Worm (Caenorhabditis elegans) whole organism, late embryonic: ENCODE data around the gene gtap-2.

ENCODE experiments used
- C38D4.7 ChIP-seq: fragments of 200-800 bp; sonication (Bioruptor generic); optimal IDR thresholded peaks from 2 replicates; lab custom pipeline; 2018; ENCODE audit warnings: mild to moderate bottlenecking, missing genetic modification characterization, moderate library complexity, missing compliant biosample characterization
- T23F11.4 ChIP-seq: fragments of 200-800 bp; sonication (Bioruptor generic); optimal IDR thresholded peaks from 2 replicates; lab custom pipeline; 2018; ENCODE audit warnings: mild to moderate bottlenecking, missing genetic modification characterization, missing compliant biosample characterization
- ceh-14 ChIP-seq: sonication (generic microtip); optimal IDR thresholded peaks from 2 replicates; lab custom pipeline; 2016; ENCODE audit warnings: missing genotype, missing genetic modification characterization, missing compliant biosample characterization
- ceh-19 ChIP-seq: fragments of 200-800 bp; sonication (Bioruptor generic); optimal IDR thresholded peaks from 2 replicates; lab custom pipeline; 2018; ENCODE audit warnings: mild to moderate bottlenecking, missing genetic modification characterization, missing compliant biosample characterization
- ceh-30 ChIP-seq: fragments of 150-350 bp; optimal IDR thresholded peaks from 2 replicates; lab custom pipeline; 2014; ENCODE audit warnings: missing biosample characterization, missing genetic modification characterization
- ceh-34 ChIP-seq: sonication (generic microtip); optimal IDR thresholded peaks from 2 replicates; lab custom pipeline; 2016; ENCODE audit warnings: mild to moderate bottlenecking, missing genetic modification characterization, missing compliant biosample characterization
- che-1 ChIP-seq: sonication (generic microtip); optimal IDR thresholded peaks from 2 replicates; lab custom pipeline; 2016; ENCODE audit warnings: mild to moderate bottlenecking, missing genetic modification characterization, missing compliant biosample characterization
- dmd-4 ChIP-seq: sonication (generic microtip); optimal IDR thresholded peaks from 2 replicates; lab custom pipeline; 2016; ENCODE audit warnings: borderline replicate concordance, missing genetic modification characterization, missing compliant biosample characterization
- dve-1 ChIP-seq: sonication (generic microtip); optimal IDR thresholded peaks from 2 replicates; lab custom pipeline; 2017; ENCODE audit warnings: antibody characterized with exemption, mild to moderate bottlenecking, missing genetic modification characterization, missing compliant biosample characterization
- elt-2 ChIP-seq: sonication (generic microtip); optimal IDR thresholded peaks from 2 replicates; lab custom pipeline; 2016; ENCODE audit warnings: missing genetic modification reagents, missing genetic modification characterization, missing compliant biosample characterization
- elt-4 ChIP-seq: sonication (generic microtip); optimal IDR thresholded peaks from 2 replicates; lab custom pipeline; 2016; ENCODE audit warnings: missing genetic modification characterization, missing compliant biosample characterization
- ets-4 ChIP-seq: sonication (generic microtip); optimal IDR thresholded peaks from 2 replicates; lab custom pipeline; 2016; ENCODE audit warnings: missing genetic modification characterization, missing compliant biosample characterization
- eyg-1 ChIP-seq: sonication (generic microtip); optimal IDR thresholded peaks from 2 replicates; lab custom pipeline; 2016; ENCODE audit warnings: missing genotype, missing genetic modification characterization, missing compliant biosample characterization
- fax-1 ChIP-seq: sonication (generic microtip); optimal IDR thresholded peaks from 2 replicates; lab custom pipeline; 2016; ENCODE audit warnings: missing genotype, missing genetic modification characterization, missing compliant biosample characterization
- fkh-10 ChIP-seq: fragments of 150-350 bp; optimal IDR thresholded peaks from 2 replicates; lab custom pipeline; 2014; ENCODE audit warnings: missing biosample characterization, missing genetic modification reagents, missing genetic modification characterization
- hlh-30 ChIP-seq: sonication (generic microtip); optimal IDR thresholded peaks from 2 replicates; lab custom pipeline; 2017; ENCODE audit warnings: antibody characterized with exemption, missing genetic modification characterization, missing compliant biosample characterization; ENCODE audit not compliant: insufficient read depth
- hlh-6 ChIP-seq: sonication (generic microtip); optimal IDR thresholded peaks from 2 replicates; lab custom pipeline; 2016; ENCODE audit warnings: missing genotype, missing genetic modification characterization, missing compliant biosample characterization
- lim-6 ChIP-seq: sonication (generic microtip); optimal IDR thresholded peaks from 2 replicates; lab custom pipeline; 2016; ENCODE audit warnings: missing genetic modification characterization, missing compliant biosample characterization
- lin-11 ChIP-seq: fragments of 200-800 bp; sonication (Bioruptor generic); optimal IDR thresholded peaks from 2 replicates; lab custom pipeline; 2018; ENCODE audit warnings: mild to moderate bottlenecking, missing genetic modification characterization, missing compliant biosample characterization
- nfya-1 ChIP-seq: sonication (generic microtip); optimal IDR thresholded peaks from 2 replicates; lab custom pipeline; 2017; ENCODE audit warnings: missing genetic modification characterization, mild to moderate bottlenecking, missing compliant biosample characterization, antibody characterized with exemption, moderate library complexity
- npax-4 ChIP-seq: sonication (generic microtip); optimal IDR thresholded peaks from 2 replicates; lab custom pipeline; 2016; ENCODE audit warnings: missing genetic modification characterization, missing compliant biosample characterization
- odd-2 ChIP-seq: sonication (generic microtip); optimal IDR thresholded peaks from 2 replicates; lab custom pipeline; 2017; ENCODE audit warnings: antibody characterized with exemption, mild to moderate bottlenecking, missing genetic modification characterization, missing compliant biosample characterization
- ref-2 ChIP-seq: sonication (generic microtip); optimal IDR thresholded peaks from 2 replicates; lab custom pipeline; 2016; ENCODE audit warnings: missing genetic modification characterization, missing compliant biosample characterization
- sdc-2 ChIP-seq: sonication (generic microtip); optimal IDR thresholded peaks from 2 replicates; lab custom pipeline; 2016; ENCODE audit warnings: missing genotype, missing genetic modification characterization, missing compliant biosample characterization
- ttx-3 ChIP-seq: sonication (generic microtip); optimal IDR thresholded peaks from 2 replicates; lab custom pipeline; 2016; ENCODE audit warnings: missing genetic modification reagents, missing genetic modification characterization, missing compliant biosample characterization
- unc-42 ChIP-seq: sonication (generic microtip); optimal IDR thresholded peaks from 2 replicates; lab custom pipeline; 2016; ENCODE audit warnings: missing genotype, missing genetic modification characterization, missing compliant biosample characterization
- unc-86 ChIP-seq: sonication (generic microtip); optimal IDR thresholded peaks from 2 replicates; lab custom pipeline; 2016; ENCODE audit warnings: missing genetic modification characterization, missing compliant biosample characterization
- ztf-16 ChIP-seq: sonication (generic microtip); optimal IDR thresholded peaks from 2 replicates; lab custom pipeline; 2017; ENCODE audit warnings: missing genetic modification characterization, missing compliant biosample characterization

The gtap-2 gene

ce11 chrIII:9786776-9787175 is 21.6 kb upstream of the gtap-2 start:
- TF ChIP-seq fax-1 (tag; lab: Kevin White, UChicago) = no peak
- TF ChIP-seq elt-2 (tag; lab: Kevin White, UChicago) = peak; percentile 79

ce11 chrIII:9789083-9789482 is 19.3 kb upstream of the gtap-2 start:
- TF ChIP-seq lim-6 (tag; lab: Kevin White, UChicago) (no peak), unc-42 (tag; lab: Kevin White, UChicago) (no peak), nfya-1 (tag; lab: Kevin White, UChicago) (peak; percentile 84)

ce11 chrIII:9789607-9790073 is 18.7 kb upstream of the gtap-2 start, which contains the start of gene R10E11.5:
Gene R10E11.5 (minus strand): TSS chrIII:9789657.
- TF ChIP-seq eyg-1 (tag; lab: Kevin White, UChicago) = no peak
- TF ChIP-seq nfya-1 (tag; lab: Kevin White, UChicago) = peak; percentile 51

- TF ChIP-seq ceh-30 (tag; lab: Kevin White, UChicago) (no peak), dmd-4 (tag; lab: Kevin White, UChicago) (no peak), npax-4 (tag; lab: Kevin White, UChicago) (no peak), ets-4 (tag; lab: Kevin White, UChicago) (no peak), T23F11.4 (GFP tag; lab: Kevin White, UChicago) (no peak), ceh-14 (tag; lab: Kevin White, UChicago) (no peak), lin-11 (tag; lab: Kevin White, UChicago) (no peak), fax-1 (tag; lab: Kevin White, UChicago) (no peak), ttx-3 (tag; lab: Kevin White, UChicago) (no peak), ceh-19 (GFP tag; lab: Kevin White, UChicago) (no peak)
Measured at ce11 chrIII:9793592-9794417, 14.5 kb upstream of the gtap-2 start, which contains the start of the genes R10E11.9 and mcm-6. Gene R10E11.9 (minus strand): TSS chrIII:9793642. Gene mcm-6 (plus strand): TSS chrIII:9794367.

ce11 chrIII:9796448-9796847 is 11.9 kb upstream of the gtap-2 start, which contains the start of gene srxa-10:
Gene srxa-10 (minus strand): TSS chrIII:9796548.
- no peak for TF ChIP-seq hlh-6 (tag; lab: Kevin White, UChicago)

ce11 chrIII:9798478-9799157 is 9.7 kb upstream of the gtap-2 start, which contains the start of gene ZK632.2:
Gene ZK632.2 (plus strand): TSS chrIII:9799107.
- no peak for TF ChIP-seq sdc-2 (tag; lab: Kevin White, UChicago)
- TF ChIP-seq C38D4.7 (GFP tag; lab: Kevin White, UChicago) = no peak
- no peak for TF ChIP-seq elt-4 (tag; lab: Kevin White, UChicago)
- no peak for TF ChIP-seq dve-1 (tag; lab: Kevin White, UChicago)
- TF ChIP-seq hlh-6 (tag; lab: Kevin White, UChicago) = no peak
- TF ChIP-seq hlh-30 (tag; lab: Kevin White, UChicago) = no peak
- no peak for TF ChIP-seq ref-2 (tag; lab: Kevin White, UChicago)
- no peak for TF ChIP-seq unc-86 (tag; lab: Kevin White, UChicago)
- TF ChIP-seq odd-2 (tag; lab: Kevin White, UChicago) = no peak
- TF ChIP-seq che-1 (tag; lab: Kevin White, UChicago) = no peak
- TF ChIP-seq ztf-16 (tag; lab: Kevin White, UChicago) = no peak
- no peak for TF ChIP-seq ceh-34 (tag; lab: Kevin White, UChicago)
- no peak for TF ChIP-seq fkh-10
